Worm (Caenorhabditis elegans) whole organism, L4 larva: Measurements from ENCODE around the gene T28C6.11.

Experiments used
- Y75B8A.6 ChIP-seq: fragments of 200-800 bp; sonication (Bioruptor generic); IDR thresholded peaks from 2 replicates; pipeline ENCODE4 v1.3.6; 2022; ENCODE audit warnings: missing genetic modification reagents, missing genetic modification characterization, missing compliant biosample characterization
- ceh-62 ChIP-seq: sonication (generic microtip); optimal IDR thresholded peaks from 2 replicates; lab custom pipeline; 2017; ENCODE audit warnings: missing biosample characterization, missing genetic modification characterization
- unc-62 ChIP-seq, 3 experiments: fragments of 150-350 bp in 1 of 3; sonication (generic microtip); optimal IDR thresholded peaks in 2 of 3; peaks in 1 of 3; 1 replicate in 1 of 3; 2 replicates in 2 of 3; lab custom pipeline; 2014 to 2017; ENCODE audit warnings: missing biosample characterization in 3 of 3, missing genetic modification characterization in 3 of 3, missing genetic modification reagents in 3 of 3, missing genotype in 1 of 3
- zag-1 ChIP-seq: fragments of 150-350 bp; optimal IDR thresholded peaks from 2 replicates; lab custom pipeline; 2014; ENCODE audit warnings: missing biosample characterization, missing genetic modification characterization
- zfp-3 ChIP-seq: fragments of 200-800 bp; sonication (Bioruptor generic); conservative IDR thresholded peaks from 2 replicates; pipeline ENCODE4 v1.3.6; 2022; ENCODE audit warnings: missing genetic modification reagents, missing genetic modification characterization, missing compliant biosample characterization

DNA sequence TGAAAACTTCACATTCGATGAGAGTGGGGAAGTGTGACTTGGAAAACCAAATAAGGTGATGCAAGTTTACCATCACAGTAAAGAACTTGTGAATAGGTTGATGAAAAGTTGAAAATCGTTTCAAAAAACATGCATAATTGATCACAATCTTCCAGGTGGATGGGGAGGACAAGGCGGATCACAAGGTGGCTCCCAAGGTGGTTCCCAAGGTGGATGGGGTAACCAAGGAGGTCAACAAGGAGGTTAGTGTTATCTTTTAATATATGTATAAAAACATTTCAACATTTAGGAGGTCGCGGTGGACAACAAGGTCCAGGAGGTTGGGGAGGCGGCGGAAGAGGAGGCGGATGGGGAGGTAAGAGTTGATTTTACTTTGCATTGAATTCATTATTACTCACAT, 22.4 kb downstream of the T28C6.11 start, which contains the start of gene T28C6.10:
- TF ChIP-seq unc-62 (GFP tag; optimal IDR thresholded peaks at IDR 0.05 in 1 of 2; lab: Kevin White, UChicago) = no peak
- no peak for TF ChIP-seq unc-62 (tag; optimal IDR thresholded peaks at IDR 0.05; lab: Kevin White, UChicago)
- no peak for TF ChIP-seq zfp-3
- TF ChIP-seq Y75B8A.6 (GFP tag; lab: Robert Waterston, UW) = no peak
- TF ChIP-seq zag-1 = no peak
- no peak for TF ChIP-seq ceh-62 (tag; lab: Kevin White, UChicago)
